Worm (Caenorhabditis elegans) whole organism, mixed stage, embryonic: Measurements from ENCODE around the gene F07F6.7.

ENCODE experiments used
- ceh-39 ChIP-seq: fragments of 150-350 bp; optimal IDR thresholded peaks from 2 replicates; lab custom pipeline; 2014; ENCODE audit warnings: missing biosample characterization, missing genetic modification characterization
- drap-1 ChIP-seq: fragments of 200-800 bp; sonication (Bioruptor generic); optimal IDR thresholded peaks from 3 replicates; lab custom pipeline; 2018; ENCODE audit warnings: mild to moderate bottlenecking, missing genetic modification characterization, missing compliant biosample characterization
- elt-1 ChIP-seq: sonication (generic microtip); optimal IDR thresholded peaks from 2 replicates; lab custom pipeline; 2017; ENCODE audit warnings: missing genetic modification characterization, mild to moderate bottlenecking, missing compliant biosample characterization, antibody characterized with exemption, moderate library complexity, borderline replicate concordance; ENCODE audit not compliant: insufficient read depth
- flh-1 ChIP-seq: fragments of 200-800 bp; sonication (Bioruptor generic); optimal IDR thresholded peaks from 2 replicates; lab custom pipeline; 2018; ENCODE audit warnings: mild to moderate bottlenecking, missing genetic modification characterization, moderate library complexity, missing compliant biosample characterization
- lin-13 ChIP-seq: fragments of 150-350 bp; optimal IDR thresholded peaks from 2 replicates; lab custom pipeline; 2014; ENCODE audit warnings: missing biosample characterization, missing genetic modification characterization
- lsy-2 ChIP-seq: fragments of 150-350 bp; optimal IDR thresholded peaks from 2 replicates; lab custom pipeline; 2014; ENCODE audit warnings: missing biosample characterization, missing genetic modification characterization
- mab-5 ChIP-seq: fragments of 150-350 bp; optimal IDR thresholded peaks from 2 replicates; lab custom pipeline; 2014; ENCODE audit warnings: missing biosample characterization, missing genetic modification characterization
- nhr-2 ChIP-seq: fragments of 150-350 bp; optimal IDR thresholded peaks from 2 replicates; lab custom pipeline; 2014; ENCODE audit warnings: missing biosample characterization, missing genetic modification characterization
- nhr-76 ChIP-seq: sonication (generic microtip); optimal IDR thresholded peaks from 2 replicates; lab custom pipeline; 2017; ENCODE audit warnings: missing biosample characterization, missing genetic modification characterization
- pha-4 ChIP-seq: fragments of 150-350 bp; optimal IDR thresholded peaks from 2 replicates; lab custom pipeline; 2018; ENCODE audit warnings: missing biosample characterization, missing genetic modification reagents, missing genetic modification characterization
- snpc-4 ChIP-seq: fragments of 150-350 bp; optimal IDR thresholded peaks from 2 replicates; lab custom pipeline; 2014; ENCODE audit warnings: missing biosample characterization, missing genetic modification characterization
- unc-39 ChIP-seq: fragments of 150-350 bp; optimal IDR thresholded peaks from 2 replicates; lab custom pipeline; 2014; ENCODE audit warnings: missing biosample characterization, missing genetic modification characterization
- unc-62 ChIP-seq: fragments of 150-350 bp; optimal IDR thresholded peaks from 2 replicates; lab custom pipeline; 2014; ENCODE audit warnings: missing biosample characterization, missing genetic modification reagents, missing genetic modification characterization
- ztf-11 ChIP-seq: fragments of 150-350 bp; optimal IDR thresholded peaks from 2 replicates; lab custom pipeline; 2014; ENCODE audit warnings: missing biosample characterization, missing genetic modification characterization

DNA sequence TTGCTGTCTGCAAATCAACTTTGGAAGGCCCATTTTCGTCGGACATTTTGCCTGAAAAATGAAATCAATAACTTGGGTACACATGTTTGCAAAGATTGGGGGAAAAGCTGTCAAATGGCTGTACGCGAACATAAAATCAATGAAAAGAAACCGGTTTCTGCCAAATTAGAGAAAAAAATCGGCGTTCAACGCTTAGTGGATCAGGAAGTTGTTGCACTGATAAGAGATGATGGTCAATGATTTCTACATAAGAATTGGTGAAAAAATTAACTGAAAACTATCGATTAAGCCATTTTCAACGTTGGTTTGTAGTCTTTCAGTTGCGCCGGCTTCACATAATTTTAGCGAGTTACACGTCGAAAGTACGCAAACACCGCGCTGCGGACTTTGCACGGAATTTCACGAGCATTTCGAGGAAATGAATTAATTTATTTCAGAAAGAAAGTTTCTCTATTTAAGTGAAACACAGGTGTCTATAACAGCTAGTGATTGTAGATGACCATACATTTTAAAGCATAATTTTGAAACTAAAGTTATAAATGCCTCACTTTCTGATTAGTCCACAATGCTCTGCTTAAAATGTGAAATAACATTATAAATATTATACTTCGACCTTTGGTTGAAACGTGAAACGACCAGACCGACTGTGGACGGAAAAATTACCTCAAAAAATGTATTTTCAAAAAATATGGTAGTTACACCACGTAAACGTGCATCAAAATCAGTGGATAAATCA lies 6.0 kb upstream of the F07F6.7 start, which contains the start of the genes F07F6.4 and F07F6.2:
- TF ChIP-seq nhr-76 (tag; lab: Kevin White, UChicago) (no peak), ztf-11 (tag; lab: Kevin White, UChicago) (no peak), nhr-2 (no peak), unc-39 (tag; lab: Kevin White, UChicago) (no peak), flh-1 (GFP tag; lab: Kevin White, UChicago) (no peak), ceh-39 (tag; lab: Kevin White, UChicago) (no peak), pha-4 (tag; lab: Kevin White, UChicago) (no peak), unc-62 (no peak), snpc-4 (tag; lab: Kevin White, UChicago) (no peak), drap-1 (GFP tag; lab: Kevin White, UChicago) (no peak), mab-5 (tag; lab: Kevin White, UChicago) (no peak), lsy-2 (tag; lab: Kevin White, UChicago) (no peak), elt-1 (tag; lab: Kevin White, UChicago) (no peak), lin-13 (tag; lab: Kevin White, UChicago) (no peak)
